Fruit fly (Drosophila melanogaster) whole organism, embryonic: ENCODE results near the gene CG14958.

Experiments used
- CG10321 ChIP-seq: fragments of 200-800 bp; sonication (Bioruptor generic); IDR thresholded peaks from 2 replicates; pipeline ENCODE4 v1.3.6; 2022; ENCODE audit warnings: missing biosample characterization, missing genetic modification characterization
- CG10979 ChIP-seq: fragments of 200-800 bp; sonication (Bioruptor generic); optimal IDR thresholded peaks from 2 replicates; lab custom pipeline; 2018; ENCODE audit warnings: missing biosample characterization, mild to moderate bottlenecking, missing genetic modification characterization, moderate library complexity
- CG11560 ChIP-seq: fragments of 200-800 bp; sonication (Bioruptor generic); IDR thresholded peaks from 3 replicates; pipeline ENCODE4 v1.3.6; 2022; ENCODE audit warnings: missing biosample characterization, missing genetic modification characterization
- CG12659 ChIP-seq: fragments of 200-800 bp; sonication (Bioruptor generic); optimal IDR thresholded peaks from 3 replicates; lab custom pipeline; 2017; ENCODE audit warnings: mild to moderate bottlenecking, missing biosample characterization, missing genetic modification reagents, missing genetic modification characterization
- CG13894 ChIP-seq: fragments of 200-800 bp; sonication (Bioruptor generic); optimal IDR thresholded peaks from 3 replicates; lab custom pipeline; 2018; ENCODE audit warnings: missing biosample characterization, mild to moderate bottlenecking, missing genetic modification characterization, moderate library complexity
- CG14050 ChIP-seq: fragments of 200-800 bp; sonication (Bioruptor generic); IDR thresholded peaks from 3 replicates; pipeline ENCODE4 v1.3.6; 2022; ENCODE audit warnings: missing biosample characterization, missing genetic modification characterization
- CG14710 ChIP-seq: fragments of 200-800 bp; sonication (Bioruptor generic); optimal IDR thresholded peaks from 3 replicates; lab custom pipeline; 2019; ENCODE audit warnings: missing biosample characterization, mild to moderate bottlenecking, missing genetic modification characterization, moderate library complexity
- CG17186 ChIP-seq: fragments of 200-800 bp; sonication (Bioruptor generic); optimal IDR thresholded peaks from 3 replicates; lab custom pipeline; 2017; ENCODE audit warnings: missing biosample characterization, missing genetic modification reagents, missing genetic modification characterization
- CG17612 ChIP-seq: fragments of 200-800 bp; sonication (Bioruptor generic); IDR thresholded peaks from 2 replicates; pipeline ENCODE4 v1.3.6; 2022; ENCODE audit warnings: missing biosample characterization, missing genetic modification characterization
- CG2120 ChIP-seq: fragments of 200-800 bp; sonication (Bioruptor generic); optimal IDR thresholded peaks from 3 replicates; lab custom pipeline; 2016; ENCODE audit warnings: missing biosample characterization, missing genetic modification characterization
- CG31441 ChIP-seq: fragments of 200-800 bp; sonication (Bioruptor generic); IDR thresholded peaks from 2 replicates; pipeline ENCODE4 v1.3.6; 2022; ENCODE audit warnings: missing biosample characterization, missing genetic modification characterization
- CG3163 ChIP-seq: fragments of 200-800 bp; sonication (Bioruptor generic); optimal IDR thresholded peaks from 3 replicates; lab custom pipeline; 2016; ENCODE audit warnings: missing biosample characterization, missing genetic modification characterization
- CG32532 ChIP-seq: fragments of 200-800 bp; sonication (Bioruptor generic); IDR thresholded peaks from 2 replicates; pipeline ENCODE4 v1.3.6; 2022; ENCODE audit warnings: missing biosample characterization, missing genetic modification characterization
- CG5180 ChIP-seq: fragments of 200-800 bp; sonication (Bioruptor generic); optimal IDR thresholded peaks from 3 replicates; lab custom pipeline; 2017; ENCODE audit warnings: missing biosample characterization, missing genetic modification characterization, mild to moderate bottlenecking, moderate library complexity, missing genetic modification reagents
- CG6683 ChIP-seq: fragments of 200-800 bp; sonication (Bioruptor generic); optimal IDR thresholded peaks from 2 replicates; lab custom pipeline; 2017; ENCODE audit warnings: missing biosample characterization, mild to moderate bottlenecking, missing genetic modification characterization, missing genetic modification reagents
- CG9876 ChIP-seq: fragments of 200-800 bp; sonication (Bioruptor generic); optimal IDR thresholded peaks from 2 replicates; lab custom pipeline; 2016; ENCODE audit warnings: missing biosample characterization, missing genetic modification characterization
- CoRest ChIP-seq: fragments of 200-800 bp; sonication (Bioruptor generic); optimal IDR thresholded peaks from 3 replicates; lab custom pipeline; 2018; ENCODE audit warnings: missing biosample characterization, mild to moderate bottlenecking, missing genetic modification characterization, moderate library complexity
- Dad ChIP-seq: fragments of 200-800 bp; sonication (Bioruptor generic); optimal IDR thresholded peaks from 3 replicates; lab custom pipeline; 2016; ENCODE audit warnings: missing biosample characterization, missing genetic modification characterization
- Deaf1 ChIP-seq: fragments of 200-800 bp; optimal IDR thresholded peaks from 3 replicates; lab custom pipeline; 2019; ENCODE audit warnings: missing biosample characterization, mild to moderate bottlenecking, missing genetic modification characterization, moderate library complexity
- Max ChIP-seq: fragments of 200-800 bp; sonication (Bioruptor generic); optimal IDR thresholded peaks from 2 replicates; lab custom pipeline; 2016; ENCODE audit warnings: missing biosample characterization, mild to moderate bottlenecking, missing genetic modification characterization
- NK7.1 ChIP-seq: fragments of 200-800 bp; sonication (Bioruptor generic); optimal IDR thresholded peaks from 3 replicates; lab custom pipeline; 2016; ENCODE audit warnings: missing biosample characterization, missing genetic modification characterization
- Ptx1 ChIP-seq: fragments of 200-800 bp; sonication (Bioruptor generic); IDR thresholded peaks from 2 replicates; pipeline ENCODE4 v1.3.6; 2022; ENCODE audit warnings: missing biosample characterization, missing genetic modification characterization
- Rfx ChIP-seq: fragments of 200-800 bp; sonication (Bioruptor generic); IDR thresholded peaks from 2 replicates; pipeline ENCODE4 v1.3.6; 2022; ENCODE audit warnings: missing biosample characterization, missing genetic modification characterization
- Sin3A ChIP-seq: fragments of >200 bp; optimal IDR thresholded peaks from 2 replicates; lab custom pipeline; 2018
- Stat92E ChIP-seq, 3 experiments: fragments of >200 bp in 2 of 3; fragments of 200-800 bp in 1 of 3; sonication (Bioruptor generic) in 1 of 3; optimal IDR thresholded peaks; 2 replicates each; lab custom pipeline; 2017 to 2019; ENCODE audit warnings: missing biosample characterization in 3 of 3, missing genetic modification characterization in 3 of 3, mild to moderate bottlenecking in 1 of 3, moderate library complexity in 1 of 3
- Xbp1 ChIP-seq: fragments of 200-800 bp; sonication (Bioruptor generic); optimal IDR thresholded peaks from 3 replicates; lab custom pipeline; 2016; ENCODE audit warnings: missing biosample characterization, mild to moderate bottlenecking, missing genetic modification characterization
- ase ChIP-seq: fragments of 200-800 bp; sonication (Bioruptor generic); IDR thresholded peaks from 3 replicates; pipeline ENCODE4 v1.3.6; 2022; ENCODE audit warnings: missing biosample characterization, missing genetic modification characterization
- caup ChIP-seq: fragments of 200-800 bp; sonication (Bioruptor generic); optimal IDR thresholded peaks from 3 replicates; lab custom pipeline; 2017; ENCODE audit warnings: missing biosample characterization, mild to moderate bottlenecking, missing genetic modification characterization, moderate library complexity; ENCODE audit not compliant: severe bottlenecking
- cg ChIP-seq: fragments of 200-800 bp; sonication (Bioruptor generic); optimal IDR thresholded peaks from 3 replicates; lab custom pipeline; 2019; ENCODE audit warnings: missing biosample characterization, mild to moderate bottlenecking, missing genetic modification characterization, moderate library complexity
- danr ChIP-seq: fragments of 200-800 bp; sonication (Bioruptor generic); IDR thresholded peaks from 2 replicates; pipeline ENCODE4 v1.3.6; 2022; ENCODE audit warnings: missing biosample characterization, missing genetic modification characterization
- dmrt11E ChIP-seq: fragments of 200-800 bp; sonication (Bioruptor generic); optimal IDR thresholded peaks from 3 replicates; lab custom pipeline; 2018; ENCODE audit warnings: missing biosample characterization, mild to moderate bottlenecking, missing genetic modification characterization, moderate library complexity
- h ChIP-seq: fragments of >200 bp; optimal IDR thresholded peaks from 2 replicates; lab custom pipeline; 2017
- hb ChIP-seq: fragments of 200-800 bp; sonication (Bioruptor generic); IDR thresholded peaks from 3 replicates; pipeline ENCODE4 v1.3.6; 2022; ENCODE audit warnings: missing biosample characterization, missing genetic modification characterization; ENCODE audit not compliant: partially characterized antibody
- jumu ChIP-seq: fragments of 200-800 bp; sonication (Bioruptor generic); optimal IDR thresholded peaks from 3 replicates; lab custom pipeline; 2016; ENCODE audit warnings: missing biosample characterization, missing genetic modification characterization
- knrl ChIP-seq: fragments of 200-800 bp; sonication (Bioruptor generic); IDR thresholded peaks from 3 replicates; pipeline ENCODE4 v1.3.6; 2022; ENCODE audit warnings: missing biosample characterization, missing genetic modification characterization; ENCODE audit not compliant: partially characterized antibody
- lab ChIP-seq: fragments of 200-800 bp; sonication (Bioruptor generic); optimal IDR thresholded peaks from 3 replicates; lab custom pipeline; 2017; ENCODE audit warnings: missing biosample characterization, missing genetic modification characterization, mild to moderate bottlenecking, moderate library complexity, missing genetic modification reagents
- lov ChIP-seq, 2 experiments: fragments of 200-800 bp in 1 of 2; fragments of >200 bp in 1 of 2; sonication (Bioruptor generic) in 1 of 2; IDR thresholded peaks in 1 of 2; optimal IDR thresholded peaks in 1 of 2; 2 replicates in 1 of 2; 3 replicates in 1 of 2; pipeline versions ENCODE4 v1.3.6 to Lab custom; 2017 to 2022; ENCODE audit warnings: missing biosample characterization in 1 of 2, missing genetic modification characterization in 1 of 2
- maf-S ChIP-seq: fragments of 200-800 bp; sonication (Bioruptor generic); optimal IDR thresholded peaks from 2 replicates; lab custom pipeline; 2016; ENCODE audit warnings: missing biosample characterization, missing genetic modification characterization
- nau ChIP-seq: fragments of 200-800 bp; sonication (Bioruptor generic); optimal IDR thresholded peaks from 3 replicates; lab custom pipeline; 2017; ENCODE audit warnings: missing biosample characterization, mild to moderate bottlenecking, missing genetic modification characterization, missing genetic modification reagents
- nmo ChIP-seq: fragments of 200-800 bp; sonication (Bioruptor generic); optimal IDR thresholded peaks from 2 replicates; lab custom pipeline; 2018; ENCODE audit warnings: missing biosample characterization, mild to moderate bottlenecking, missing genetic modification characterization, moderate library complexity
- otp ChIP-seq: fragments of 200-800 bp; sonication (Bioruptor generic); IDR thresholded peaks from 3 replicates; pipeline ENCODE4, ENCODE4 v1.3.6; 2022; ENCODE audit warnings: missing biosample characterization, missing genetic modification characterization
- pros ChIP-seq: fragments of 200-800 bp; sonication (Bioruptor generic); optimal IDR thresholded peaks from 3 replicates; lab custom pipeline; 2019; ENCODE audit warnings: missing biosample characterization, mild to moderate bottlenecking, missing genetic modification characterization, moderate library complexity
- pzg ChIP-seq: fragments of 200-800 bp; sonication (Bioruptor generic); optimal IDR thresholded peaks from 3 replicates; lab custom pipeline; 2018; ENCODE audit warnings: missing biosample characterization, mild to moderate bottlenecking, missing genetic modification characterization, moderate library complexity
- sc ChIP-seq, 3 experiments: fragments of >200 bp in 2 of 3; fragments of 200-800 bp in 1 of 3; sonication (Bioruptor generic) in 1 of 3; optimal IDR thresholded peaks; 2 replicates in 2 of 3; 3 replicates in 1 of 3; lab custom pipeline; 2017; ENCODE audit warnings: mild to moderate bottlenecking in 1 of 3, missing biosample characterization in 1 of 3, missing genetic modification characterization in 1 of 3, missing genetic modification reagents in 1 of 3
- seq ChIP-seq: fragments of 200-800 bp; sonication (Bioruptor generic); IDR thresholded peaks from 2 replicates; pipeline ENCODE4 v1.3.6; 2022; ENCODE audit warnings: missing biosample characterization, missing genetic modification characterization
- stwl ChIP-seq: fragments of 200-800 bp; sonication (Bioruptor generic); optimal IDR thresholded peaks from 3 replicates; lab custom pipeline; 2018; ENCODE audit warnings: missing biosample characterization, mild to moderate bottlenecking, missing genetic modification characterization, moderate library complexity
- sug ChIP-seq: fragments of 200-800 bp; optimal IDR thresholded peaks from 2 replicates; lab custom pipeline; 2019; ENCODE audit warnings: missing biosample characterization, mild to moderate bottlenecking, missing genetic modification characterization, moderate library complexity
- tio ChIP-seq: fragments of 200-800 bp; sonication (Bioruptor generic); optimal IDR thresholded peaks from 2 replicates; lab custom pipeline; 2017; ENCODE audit warnings: missing biosample characterization, missing genetic modification characterization, inconsistent platforms
- tna ChIP-seq: fragments of 200-800 bp; sonication (Bioruptor generic); IDR thresholded peaks from 2 replicates; pipeline ENCODE4 v1.3.6; 2022; ENCODE audit warnings: missing biosample characterization, missing genetic modification characterization; ENCODE audit not compliant: partially characterized antibody

CG14958 gene

dm6 chr3L:3143383-3143962, 46.3 kb upstream of the CG14958 start, which contains the start of the genes CG11537 and Alg2 (continued):
- TF ChIP-seq knrl (GFP tag; lab: Robert Waterston, UW) (no peak), lab (GFP tag; lab: Kevin White, UChicago) (peak; percentile 59), dmrt11E (peak; percentile 33), otp (GFP tag; lab: Robert Waterston, UW) (no peak), CG17186 (peak; percentile 24), Dad (GFP tag; lab: Kevin White, UChicago) (no peak), Stat92E (GFP tag; optimal IDR thresholded peaks at IDR 0.05; lab: Kevin White, UChicago) (no peak), CG3163 (GFP tag; lab: Kevin White, UChicago) (no peak), hb (GFP tag; lab: Robert Waterston, UW) (no peak), seq (GFP tag; lab: Robert Waterston, UW) (no peak), h (lab: Kevin White, UChicago) (no peak), CoRest (tag; lab: Kevin White, UChicago) (peak; percentile 38), CG10979 (tag; lab: Kevin White, UChicago) (peak; percentile 13), Rfx (GFP tag; lab: Robert Waterston, UW) (peak; percentile 56), lov (optimal IDR thresholded peaks at IDR 0.05; lab: Kevin White, UChicago) (no peak), lov (GFP tag; IDR thresholded peaks at IDR 0.05; lab: Robert Waterston, UW) (no peak), CG31441 (0 out of 2 replicates have a peak, but pooled peaks have one; percentile 20), tio (GFP tag; lab: Kevin White, UChicago) (no peak), maf-S (GFP tag; lab: Kevin White, UChicago) (no peak), CG11560 (tag; lab: Robert Waterston, UW) (no peak), ase (GFP tag; lab: Robert Waterston, UW) (no peak), Xbp1 (GFP tag; lab: Kevin White, UChicago) (peak; percentile 34), pzg (GFP tag; lab: Kevin White, UChicago) (peak; percentile 42), CG10321 (no peak), caup (peak; percentile 42), CG6683 (no peak), sc (optimal IDR thresholded peaks at IDR 0.05; lab: Kevin White, UChicago) (no peak), sc (GFP tag; optimal IDR thresholded peaks at IDR 0.05; lab: Kevin White, UChicago) (no peak), nmo (GFP tag; lab: Kevin White, UChicago) (peak; percentile 26), CG2120 (GFP tag; lab: Kevin White, UChicago) (peak; percentile 36), CG32532 (GFP tag; lab: Robert Waterston, UW) (peak; percentile 52), Max (peak; percentile 28), sug (peak; percentile 4), nau (no peak), jumu (GFP tag; lab: Kevin White, UChicago) (no peak), CG14710 (tag; lab: Kevin White, UChicago) (peak; percentile 56), tna (no peak), CG9876 (GFP tag; lab: Kevin White, UChicago) (no peak), cg (GFP tag; lab: Kevin White, UChicago) (no peak), CG5180 (GFP tag; lab: Kevin White, UChicago) (no peak), Deaf1 (tag; lab: Kevin White, UChicago) (peak; percentile 52), NK7.1 (no peak), CG14050 (GFP tag; lab: Robert Waterston, UW) (no peak), CG13894 (tag; lab: Kevin White, UChicago) (peak; percentile 5), CG17612 (no peak), Ptx1 (GFP tag; lab: Robert Waterston, UW) (no peak), CG12659 (GFP tag; lab: Kevin White, UChicago) (peak; percentile 49), Sin3A (no peak), stwl (tag; lab: Kevin White, UChicago) (peak; percentile 28), pros (no peak), danr (GFP tag; lab: Robert Waterston, UW) (no peak)
